Worm (Caenorhabditis elegans) whole organism, late embryonic: ENCODE measurements around the gene T13C5.9.

Experiments
- ceh-14 ChIP-seq: sonication (generic microtip); optimal IDR thresholded peaks from 2 replicates; lab custom pipeline; 2016; ENCODE audit warnings: missing genotype, missing genetic modification characterization, missing compliant biosample characterization
- elt-4 ChIP-seq: sonication (generic microtip); optimal IDR thresholded peaks from 2 replicates; lab custom pipeline; 2016; ENCODE audit warnings: missing genetic modification characterization, missing compliant biosample characterization
- nhr-11 ChIP-seq: fragments of 150-350 bp; optimal IDR thresholded peaks from 2 replicates; lab custom pipeline; 2014; ENCODE audit warnings: missing biosample characterization, missing genetic modification characterization
- sox-2 ChIP-seq: fragments of 200-800 bp; sonication (Bioruptor generic); IDR thresholded peaks from 2 replicates; pipeline ENCODE4 v1.3.6; 2022; ENCODE audit warnings: missing genetic modification reagents, missing genetic modification characterization, missing compliant biosample characterization
- ttx-3 ChIP-seq: sonication (generic microtip); optimal IDR thresholded peaks from 2 replicates; lab custom pipeline; 2016; ENCODE audit warnings: missing genetic modification reagents, missing genetic modification characterization, missing compliant biosample characterization

ce11 chrX:6157411-6157916, 32.6 kb upstream of the T13C5.9 start:
- TF ChIP-seq nhr-11 (tag; lab: Kevin White, UChicago) (no peak), sox-2 (no peak), elt-4 (tag; lab: Kevin White, UChicago) (no peak), ttx-3 (tag; lab: Kevin White, UChicago) (no peak), ceh-14 (tag; lab: Kevin White, UChicago) (no peak)
